Worm (Caenorhabditis elegans) whole organism, late embryonic: ENCODE results near the gene Y105C5A.1273.
"Not testable (repeated sequence)": the region's sequence is repeated elsewhere in the genome, so short reads cannot be mapped to it uniquely, and the experiment has no call there.

Experiments
- C08G9.2 ChIP-seq: sonication (generic microtip); optimal IDR thresholded peaks from 2 replicates; lab custom pipeline; 2016; ENCODE audit warnings: mild to moderate bottlenecking, missing genetic modification characterization, moderate library complexity, missing compliant biosample characterization
- C38D4.7 ChIP-seq: fragments of 200-800 bp; sonication (Bioruptor generic); optimal IDR thresholded peaks from 2 replicates; lab custom pipeline; 2018; ENCODE audit warnings: mild to moderate bottlenecking, missing genetic modification characterization, moderate library complexity, missing compliant biosample characterization
- Y22D7AL.16 ChIP-seq: sonication (generic microtip); optimal IDR thresholded peaks from 2 replicates; lab custom pipeline; 2016; ENCODE audit warnings: missing genetic modification characterization, missing compliant biosample characterization
- ama-1 ChIP-seq: fragments of 150-350 bp; optimal IDR thresholded peaks from 2 replicates; lab custom pipeline; 2014
- ceh-2 ChIP-seq: sonication (generic microtip); optimal IDR thresholded peaks from 2 replicates; lab custom pipeline; 2016; ENCODE audit warnings: missing genotype, missing genetic modification characterization, missing compliant biosample characterization
- ceh-30 ChIP-seq: fragments of 150-350 bp; optimal IDR thresholded peaks from 2 replicates; lab custom pipeline; 2014; ENCODE audit warnings: missing biosample characterization, missing genetic modification characterization
- ceh-34 ChIP-seq: sonication (generic microtip); optimal IDR thresholded peaks from 2 replicates; lab custom pipeline; 2016; ENCODE audit warnings: mild to moderate bottlenecking, missing genetic modification characterization, missing compliant biosample characterization
- ceh-48 ChIP-seq: sonication (generic microtip); optimal IDR thresholded peaks from 2 replicates; lab custom pipeline; 2016; ENCODE audit warnings: missing genetic modification characterization, inconsistent platforms, missing compliant biosample characterization
- ceh-6 ChIP-seq: fragments of 200-800 bp; sonication (Bioruptor generic); optimal IDR thresholded peaks from 2 replicates; lab custom pipeline; 2018; ENCODE audit warnings: mild to moderate bottlenecking, missing genetic modification characterization, missing compliant biosample characterization
- che-1 ChIP-seq: sonication (generic microtip); optimal IDR thresholded peaks from 2 replicates; lab custom pipeline; 2016; ENCODE audit warnings: mild to moderate bottlenecking, missing genetic modification characterization, missing compliant biosample characterization
- dve-1 ChIP-seq: sonication (generic microtip); optimal IDR thresholded peaks from 2 replicates; lab custom pipeline; 2017; ENCODE audit warnings: antibody characterized with exemption, mild to moderate bottlenecking, missing genetic modification characterization, missing compliant biosample characterization
- elt-2 ChIP-seq: sonication (generic microtip); optimal IDR thresholded peaks from 2 replicates; lab custom pipeline; 2016; ENCODE audit warnings: missing genetic modification reagents, missing genetic modification characterization, missing compliant biosample characterization
- ets-4 ChIP-seq: sonication (generic microtip); optimal IDR thresholded peaks from 2 replicates; lab custom pipeline; 2016; ENCODE audit warnings: missing genetic modification characterization, missing compliant biosample characterization
- gmeb-2 ChIP-seq: sonication (generic microtip); optimal IDR thresholded peaks from 2 replicates; lab custom pipeline; 2016; ENCODE audit warnings: missing genetic modification characterization, inconsistent platforms, missing compliant biosample characterization
- hlh-13 ChIP-seq: fragments of 200-800 bp; sonication (Bioruptor generic); optimal IDR thresholded peaks from 2 replicates; lab custom pipeline; 2018; ENCODE audit warnings: mild to moderate bottlenecking, missing genetic modification characterization, missing compliant biosample characterization
- hlh-30 ChIP-seq: sonication (generic microtip); optimal IDR thresholded peaks from 2 replicates; lab custom pipeline; 2017; ENCODE audit warnings: antibody characterized with exemption, missing genetic modification characterization, missing compliant biosample characterization; ENCODE audit not compliant: insufficient read depth
- lim-6 ChIP-seq: sonication (generic microtip); optimal IDR thresholded peaks from 2 replicates; lab custom pipeline; 2016; ENCODE audit warnings: missing genetic modification characterization, missing compliant biosample characterization
- mec-3 ChIP-seq: sonication (generic microtip); optimal IDR thresholded peaks from 2 replicates; lab custom pipeline; 2016; ENCODE audit warnings: borderline replicate concordance, missing genetic modification characterization, missing compliant biosample characterization
- nhr-11 ChIP-seq: fragments of 150-350 bp; optimal IDR thresholded peaks from 2 replicates; lab custom pipeline; 2014; ENCODE audit warnings: missing biosample characterization, missing genetic modification characterization
- odd-2 ChIP-seq: sonication (generic microtip); optimal IDR thresholded peaks from 2 replicates; lab custom pipeline; 2017; ENCODE audit warnings: antibody characterized with exemption, mild to moderate bottlenecking, missing genetic modification characterization, missing compliant biosample characterization
- pax-1 ChIP-seq: fragments of 150-350 bp; optimal IDR thresholded peaks from 2 replicates; lab custom pipeline; 2014; ENCODE audit warnings: missing biosample characterization, missing genetic modification characterization
- pha-2 ChIP-seq: sonication (generic microtip); optimal IDR thresholded peaks from 2 replicates; lab custom pipeline; 2017; ENCODE audit warnings: mild to moderate bottlenecking, missing genetic modification characterization, missing compliant biosample characterization
- pqm-1 ChIP-seq: sonication (generic microtip); optimal IDR thresholded peaks from 2 replicates; lab custom pipeline; 2016; ENCODE audit warnings: missing genetic modification characterization, missing compliant biosample characterization
- pros-1 ChIP-seq: fragments of 150-350 bp; optimal IDR thresholded peaks from 2 replicates; lab custom pipeline; 2014; ENCODE audit warnings: missing biosample characterization, missing genetic modification reagents, missing genetic modification characterization
- rnt-1 ChIP-seq: sonication (generic microtip); optimal IDR thresholded peaks from 2 replicates; lab custom pipeline; 2016; ENCODE audit warnings: missing genetic modification characterization, missing compliant biosample characterization
- sox-2 ChIP-seq: fragments of 200-800 bp; sonication (Bioruptor generic); IDR thresholded peaks from 2 replicates; pipeline ENCODE4 v1.3.6; 2022; ENCODE audit warnings: missing genetic modification reagents, missing genetic modification characterization, missing compliant biosample characterization
- tbx-2 ChIP-seq: sonication (generic microtip); optimal IDR thresholded peaks from 2 replicates; lab custom pipeline; 2016; ENCODE audit warnings: missing genetic modification characterization, missing compliant biosample characterization
- tbx-7 ChIP-seq: sonication (generic microtip); optimal IDR thresholded peaks from 2 replicates; lab custom pipeline; 2016; ENCODE audit warnings: missing genotype, missing genetic modification characterization, missing compliant biosample characterization
- ttx-3 ChIP-seq: sonication (generic microtip); optimal IDR thresholded peaks from 2 replicates; lab custom pipeline; 2016; ENCODE audit warnings: missing genetic modification reagents, missing genetic modification characterization, missing compliant biosample characterization
- unc-3 ChIP-seq, 2 experiments: fragments of 200-800 bp in 1 of 2; sonication (Bioruptor generic) in 1 of 2; sonication (generic microtip) in 1 of 2; conservative IDR thresholded peaks in 1 of 2; optimal IDR thresholded peaks in 1 of 2; 2 replicates each; pipeline versions ENCODE4 v1.3.6 to Lab custom; 2016 to 2022; ENCODE audit warnings: missing compliant biosample characterization in 2 of 2, missing genetic modification characterization in 2 of 2, missing genetic modification reagents in 1 of 2
- unc-42 ChIP-seq: sonication (generic microtip); optimal IDR thresholded peaks from 2 replicates; lab custom pipeline; 2016; ENCODE audit warnings: missing genotype, missing genetic modification characterization, missing compliant biosample characterization
- unc-55 ChIP-seq: sonication (generic microtip); optimal IDR thresholded peaks from 2 replicates; lab custom pipeline; 2017; ENCODE audit warnings: missing biosample characterization, missing genetic modification reagents, missing genetic modification characterization
- unc-86 ChIP-seq: sonication (generic microtip); optimal IDR thresholded peaks from 2 replicates; lab custom pipeline; 2016; ENCODE audit warnings: missing genetic modification characterization, missing compliant biosample characterization
- zip-5 ChIP-seq: sonication (generic microtip); optimal IDR thresholded peaks from 2 replicates; lab custom pipeline; 2016; ENCODE audit warnings: missing genetic modification characterization, missing compliant biosample characterization
- ztf-16 ChIP-seq: sonication (generic microtip); optimal IDR thresholded peaks from 2 replicates; lab custom pipeline; 2017; ENCODE audit warnings: missing genetic modification characterization, missing compliant biosample characterization

Y105C5A.1273 gene

ce11 chrIV:15790846-15791245 lies at the start of gene Y105C5A.1273:
Y105C5A.1273 (plus strand) TSS chrIV:15791146.
- not testable (repeated sequence) for TF ChIP-seq pros-1 (tag; lab: Kevin White, UChicago); tbx-2; ceh-34 (tag; lab: Kevin White, UChicago)

ce11 chrIV:15750014-15750776 lies 40.8 kb upstream of the Y105C5A.1273 start:
- TF ChIP-seq dve-1 (tag; lab: Kevin White, UChicago) (no peak), unc-55 (GFP tag; lab: Kevin White, UChicago) (no peak), ceh-48 (tag; lab: Kevin White, UChicago) (no peak), pha-2 (no peak), C08G9.2 (tag; lab: Kevin White, UChicago) (no peak), ztf-16 (tag; lab: Kevin White, UChicago) (no peak), ttx-3 (tag; lab: Kevin White, UChicago) (no peak), hlh-30 (tag; lab: Kevin White, UChicago) (no peak), unc-3 (GFP tag; conservative IDR thresholded peaks at IDR 0.05; lab: Robert Waterston, UW) (no peak), unc-3 (tag; optimal IDR thresholded peaks at IDR 0.05; lab: Kevin White, UChicago) (no peak), ama-1 (lab: Kevin White, UChicago) (no peak), C38D4.7 (no peak), zip-5 (tag; lab: Kevin White, UChicago) (no peak), elt-2 (tag; lab: Kevin White, UChicago) (no peak), Y22D7AL.16 (tag; lab: Kevin White, UChicago) (no peak), nhr-11 (no peak), unc-86 (tag; lab: Kevin White, UChicago) (no peak), rnt-1 (tag; lab: Kevin White, UChicago) (no peak)

DNA sequence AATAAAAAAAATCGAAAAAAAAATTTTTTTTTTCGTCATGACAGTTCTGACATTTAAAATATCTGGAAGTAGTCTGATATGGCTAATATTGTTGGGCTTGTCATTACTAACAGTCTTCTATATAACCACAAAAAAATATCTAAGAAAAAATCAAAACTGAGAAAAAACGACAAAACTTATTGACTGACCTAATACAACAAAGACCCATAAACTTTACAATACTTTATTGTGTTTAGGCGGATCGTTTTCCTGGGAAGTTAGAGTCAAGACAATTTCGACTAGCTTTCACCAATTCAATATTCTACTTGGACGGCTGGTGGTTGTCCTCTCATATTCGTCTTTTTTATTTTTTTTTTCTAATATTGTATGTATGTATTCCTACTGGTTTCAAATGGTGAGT lies 38.8 kb upstream of the Y105C5A.1273 start, which contains the start of gene Y105C5A.1285:
TSS of gene Y105C5A.1285 (plus strand) at position 301 of the 400 bp plus-strand sequence.
- not testable (repeated sequence) for TF ChIP-seq che-1 (tag; lab: Kevin White, UChicago); tbx-7; unc-42 (tag; lab: Kevin White, UChicago)

DNA sequence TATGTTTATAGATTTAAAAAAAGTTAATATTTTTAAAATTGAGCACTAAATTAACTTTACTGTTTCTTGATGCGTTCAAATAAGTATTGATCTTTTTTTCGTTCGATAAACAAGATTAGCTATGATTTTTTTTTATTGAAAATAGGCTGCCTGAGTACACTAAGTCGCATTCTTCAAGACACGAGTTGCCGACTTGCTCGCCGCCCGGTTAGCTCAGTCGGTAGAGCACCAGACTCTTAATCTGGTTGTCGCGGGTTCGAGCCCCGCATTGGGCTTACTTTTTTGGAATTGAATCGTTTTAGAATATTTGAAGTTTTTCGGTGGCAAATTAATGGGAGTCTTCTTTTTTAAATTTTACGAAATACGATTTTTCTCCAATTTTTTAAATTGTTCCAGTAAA lies 2.3 kb downstream of the Y105C5A.1273 start:
- TF ChIP-seq unc-3 (GFP tag; conservative IDR thresholded peaks at IDR 0.05; lab: Robert Waterston, UW) (no peak), unc-3 (tag; optimal IDR thresholded peaks at IDR 0.05; lab: Kevin White, UChicago) (no peak), ztf-16 (tag; lab: Kevin White, UChicago) (no peak), ceh-6 (no peak)
- TF ChIP-seq, all 69 proteins: peak for 0

DNA sequence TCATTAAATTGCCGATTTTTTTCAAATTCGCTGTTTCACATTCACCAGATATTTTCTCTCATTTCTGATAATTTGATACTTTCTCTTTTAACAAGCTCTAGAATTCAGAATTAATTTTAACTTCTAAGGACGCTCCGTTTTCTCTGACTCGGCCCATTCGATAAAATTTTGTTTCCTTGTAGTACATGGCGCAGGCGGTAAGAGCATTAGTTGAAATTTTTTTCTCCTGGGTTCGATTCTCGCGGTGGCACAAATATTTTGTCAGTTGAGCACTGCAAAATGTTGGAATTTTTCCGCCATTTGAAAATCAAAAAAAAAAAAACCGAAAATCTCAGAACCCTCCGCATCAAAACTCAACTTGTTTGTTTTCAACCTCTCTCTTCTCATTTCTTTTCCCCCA lies 3.1 kb downstream of the Y105C5A.1273 start:
- no peak for TF ChIP-seq ceh-6
- TF ChIP-seq dve-1 (tag; lab: Kevin White, UChicago) = no peak
- no peak for TF ChIP-seq pros-1 (tag; lab: Kevin White, UChicago)
- TF ChIP-seq unc-42 (tag; lab: Kevin White, UChicago) = no peak
- TF ChIP-seq, all 69 proteins: peak for 0

ce11 chrIV:15814044-15814443 lies 23.1 kb downstream of the Y105C5A.1273 start:
- TF ChIP-seq unc-55 (GFP tag; lab: Kevin White, UChicago) (no peak), unc-42 (tag; lab: Kevin White, UChicago) (peak; percentile 3), pax-1 (no peak), gmeb-2 (tag; lab: Kevin White, UChicago) (no peak)

ce11 chrIV:15817490-15817889 lies 26.5 kb downstream of the Y105C5A.1273 start:
- TF ChIP-seq Y22D7AL.16 (tag; lab: Kevin White, UChicago) (no peak), elt-2 (tag; lab: Kevin White, UChicago) (no peak), hlh-13 (GFP tag; lab: Kevin White, UChicago) (no peak), pros-1 (tag; lab: Kevin White, UChicago) (no peak), lim-6 (tag; lab: Kevin White, UChicago) (no peak), mec-3 (tag; lab: Kevin White, UChicago) (no peak), zip-5 (tag; lab: Kevin White, UChicago) (no peak), sox-2 (GFP tag; lab: Robert Waterston, UW) (no peak), ceh-30 (tag; lab: Kevin White, UChicago) (no peak), ceh-2 (tag; lab: Kevin White, UChicago) (no peak), pqm-1 (tag; lab: Kevin White, UChicago) (no peak), ceh-48 (tag; lab: Kevin White, UChicago) (no peak), odd-2 (tag; lab: Kevin White, UChicago) (no peak), unc-55 (GFP tag; lab: Kevin White, UChicago) (no peak), ets-4 (tag; lab: Kevin White, UChicago) (no peak)
